Worm (Caenorhabditis elegans): ENCODE results near the gene C07G2.5.

C07G2.5 gene

ce11 chrIII:4498938-4499337 lies at the start of gene C07G2.5, which contains the start of gene atf-7:
C07G2.5 (minus strand) TSS chrIII:4499038.
atf-7 (minus strand) TSS chrIII:4499045.
- TF ChIP-seq sem-4 (tag; optimal IDR thresholded peaks at IDR 0.05) (no peak), alr-1 (tag; optimal IDR thresholded peaks at IDR 0.05) (no peak), ztf-1 (GFP tag; conservative IDR thresholded peaks at IDR 0.05) (no peak), C34F6.9 (tag; optimal IDR thresholded peaks at IDR 0.05) (no peak), ztf-4 (tag; optimal IDR thresholded peaks at IDR 0.05) (no peak), unc-39 (tag; optimal IDR thresholded peaks at IDR 0.05) (no peak), snpc-4 (tag; optimal IDR thresholded peaks at IDR 0.05) (no peak)

DNA sequence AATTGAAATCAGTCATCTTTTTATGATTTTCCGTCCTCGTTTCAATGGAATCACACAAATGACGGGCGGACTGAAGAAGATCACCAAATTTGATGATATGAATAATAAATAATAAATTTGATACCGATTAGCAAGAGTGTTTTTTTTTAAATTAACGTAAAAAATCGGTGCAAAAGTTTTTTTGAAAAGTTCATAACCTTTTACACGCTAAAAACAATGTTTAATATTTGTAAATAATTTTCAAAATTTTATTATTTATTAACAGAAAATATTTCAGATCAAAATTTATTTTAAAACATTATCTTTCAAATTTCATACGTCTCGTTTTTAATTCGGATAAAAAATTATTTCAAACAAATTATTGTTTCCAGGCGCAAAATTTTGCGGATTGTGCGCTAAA lies 46.1 kb upstream of the C07G2.5 start, which contains the start of gene M88.3:
Gene M88.3, minus strand, starts transcription at position 101 of the 400 bp plus-strand sequence.
- TF ChIP-seq lin-11 (tag; optimal IDR thresholded peaks at IDR 0.05) (no peak), ceh-16 (tag; optimal IDR thresholded peaks at IDR 0.05) (no peak), nhr-237 (tag; optimal IDR thresholded peaks at IDR 0.05) (no peak), lin-39 (tag; optimal IDR thresholded peaks at IDR 0.05) (no peak), C34F6.9 (tag; optimal IDR thresholded peaks at IDR 0.05) (no peak), elt-1 (tag; optimal IDR thresholded peaks at IDR 0.05) (no peak), unc-55 (GFP tag; optimal IDR thresholded peaks at IDR 0.05) (no peak), sma-9 (GFP tag; optimal IDR thresholded peaks at IDR 0.05) (no peak), sma-9 (tag; optimal IDR thresholded peaks at IDR 0.05) (no peak), nhr-11 (tag; optimal IDR thresholded peaks at IDR 0.05) (no peak), egl-27 (tag; optimal IDR thresholded peaks at IDR 0.05) (no peak), alr-1 (tag; optimal IDR thresholded peaks at IDR 0.05) (no peak), gmeb-1 (tag; optimal IDR thresholded peaks at IDR 0.05) (no peak), Y55F3AM.14 (GFP tag; optimal IDR thresholded peaks at IDR 0.05) (no peak), unc-39 (tag; optimal IDR thresholded peaks at IDR 0.05) (no peak), peb-1 (tag; optimal IDR thresholded peaks at IDR 0.05) (no peak)

DNA sequence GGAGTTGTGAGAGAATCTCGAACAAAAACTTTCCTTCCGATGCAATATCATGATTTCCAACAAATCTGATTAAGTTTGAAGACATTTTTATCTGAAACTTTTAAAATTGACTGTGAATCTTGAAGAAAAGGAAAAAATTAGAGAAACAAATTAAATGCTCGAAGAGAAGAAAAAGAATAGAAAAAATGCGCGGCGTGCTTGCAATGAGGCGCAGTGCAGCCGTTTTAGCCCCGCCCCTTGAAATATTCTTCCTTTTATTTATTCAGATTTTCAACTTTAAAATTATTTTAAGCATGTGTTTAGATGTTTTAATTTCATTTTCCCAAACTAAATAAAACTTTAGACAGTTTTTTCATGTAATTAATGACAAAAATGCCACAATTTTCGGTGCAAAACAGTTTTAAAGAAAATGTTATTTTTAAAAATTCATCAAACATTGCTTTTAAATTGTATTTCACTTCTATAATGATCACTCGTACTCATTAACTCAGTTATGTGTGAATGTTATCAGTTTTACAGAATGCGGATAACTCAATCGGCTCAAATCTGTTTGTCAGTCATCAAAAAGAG lies 43.6 kb upstream of the C07G2.5 start, which contains the start of the genes mrps-34 and cisd-3.1:
Gene mrps-34, minus strand, starts transcription at position 91 of the 570 bp plus-strand sequence.
Gene cisd-3.1, plus strand, starts transcription at position 520 of the 570 bp plus-strand sequence.
- TF ChIP-seq gmeb-1 (tag; optimal IDR thresholded peaks at IDR 0.05) = peak; percentile 42
- no peak for TF ChIP-seq nhr-10 (tag; optimal IDR thresholded peaks at IDR 0.05)
- TF ChIP-seq lsy-2 (tag; optimal IDR thresholded peaks at IDR 0.05) = peak in 1 of 2 experiments; percentile 18
- no peak for TF ChIP-seq nhr-23 (tag; optimal IDR thresholded peaks at IDR 0.05)
- no peak for TF ChIP-seq elt-3 (tag; optimal IDR thresholded peaks at IDR 0.05)
- TF ChIP-seq ztf-11 (tag; optimal IDR thresholded peaks at IDR 0.05) = no peak
- TF ChIP-seq dmd-4 (tag; optimal IDR thresholded peaks at IDR 0.05) = no peak
- no peak for TF ChIP-seq mab-5 (tag; optimal IDR thresholded peaks at IDR 0.05)
- no peak for TF ChIP-seq nhr-12 (tag; optimal IDR thresholded peaks at IDR 0.05)
- no peak for TF ChIP-seq sma-3 (GFP tag; optimal IDR thresholded peaks at IDR 0.05)
- no peak for TF ChIP-seq mbf-1 (tag; optimal IDR thresholded peaks at IDR 0.05)
- TF ChIP-seq crh-2 (tag; optimal IDR thresholded peaks at IDR 0.05) = peak; percentile 4
- TF ChIP-seq nhr-6 (tag; optimal IDR thresholded peaks at IDR 0.05) = no peak
- TF ChIP-seq sma-9 (GFP tag; optimal IDR thresholded peaks at IDR 0.05) = no peak
- TF ChIP-seq sma-9 (tag; optimal IDR thresholded peaks at IDR 0.05) = no peak
- no peak for TF ChIP-seq nhr-237 (tag; optimal IDR thresholded peaks at IDR 0.05)
- TF ChIP-seq unc-55 (GFP tag; optimal IDR thresholded peaks at IDR 0.05) = peak; percentile 41
- TF ChIP-seq F13H6.1 (tag; optimal IDR thresholded peaks at IDR 0.05) = peak; percentile 4
- TF ChIP-seq ceh-82 (tag; optimal IDR thresholded peaks at IDR 0.05) = no peak

DNA sequence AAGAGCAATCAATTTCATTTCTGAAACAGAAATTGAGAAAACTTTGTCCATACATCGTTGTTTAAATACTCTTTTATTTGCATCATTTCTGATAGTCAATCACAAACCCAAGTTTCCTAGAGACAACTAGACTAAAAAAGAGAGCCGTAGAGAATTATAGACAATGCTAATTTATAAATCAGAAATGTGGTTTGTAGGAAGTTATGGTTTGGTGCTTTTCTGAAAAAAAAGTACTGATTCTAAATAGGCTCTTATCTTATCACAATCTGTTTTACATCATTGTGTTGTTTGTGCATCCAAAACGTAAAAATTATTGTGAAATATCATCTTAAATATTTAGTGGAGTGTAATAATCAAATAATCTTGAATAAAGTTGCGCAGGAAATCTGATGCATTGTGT lies 41.8 kb upstream of the C07G2.5 start, which contains the start of gene ugt-62:
Gene ugt-62, minus strand, starts transcription at position 20 of the 400 bp plus-strand sequence.
- no peak for TF ChIP-seq Y55F3AM.14 (GFP tag; optimal IDR thresholded peaks at IDR 0.05)
- TF ChIP-seq fos-1 (tag; optimal IDR thresholded peaks at IDR 0.05) = peak; percentile 70
- TF ChIP-seq sma-9 (GFP tag; optimal IDR thresholded peaks at IDR 0.05) = peak; percentile 40
- TF ChIP-seq sma-9 (tag; optimal IDR thresholded peaks at IDR 0.05) = no peak
- TF ChIP-seq ceh-16 (tag; optimal IDR thresholded peaks at IDR 0.05) = no peak
- peak; percentile 38 for TF ChIP-seq nhr-129 (tag; optimal IDR thresholded peaks at IDR 0.05)
- TF ChIP-seq crh-2 (tag; optimal IDR thresholded peaks at IDR 0.05) = peak; percentile 58
